Worm (Caenorhabditis elegans) whole organism, mixed stage, embryonic: Measurements from ENCODE around the gene C14C10.10.

Experiments used
- bed-3 ChIP-seq: fragments of 200-800 bp; sonication (Bioruptor generic); optimal IDR thresholded peaks from 3 replicates; lab custom pipeline; 2018; ENCODE audit warnings: mild to moderate bottlenecking, missing genetic modification characterization, moderate library complexity, missing compliant biosample characterization
- blmp-1 ChIP-seq: fragments of 150-350 bp; optimal IDR thresholded peaks from 2 replicates; lab custom pipeline; 2014; ENCODE audit warnings: missing biosample characterization, missing genetic modification characterization
- ceh-39 ChIP-seq: fragments of 150-350 bp; optimal IDR thresholded peaks from 2 replicates; lab custom pipeline; 2014; ENCODE audit warnings: missing biosample characterization, missing genetic modification characterization
- ceh-43 ChIP-seq: fragments of 200-800 bp; sonication (Bioruptor generic); optimal IDR thresholded peaks from 2 replicates; lab custom pipeline; 2018; ENCODE audit warnings: mild to moderate bottlenecking, missing genetic modification characterization, moderate library complexity, missing compliant biosample characterization
- ceh-83 ChIP-seq: fragments of 200-800 bp; sonication (Bioruptor generic); optimal IDR thresholded peaks from 2 replicates; lab custom pipeline; 2018; ENCODE audit warnings: mild to moderate bottlenecking, missing genetic modification characterization, missing compliant biosample characterization
- ces-1 ChIP-seq: fragments of 150-350 bp; optimal IDR thresholded peaks from 2 replicates; lab custom pipeline; 2014; ENCODE audit warnings: missing biosample characterization, missing genetic modification reagents, missing genetic modification characterization
- cnd-1 ChIP-seq: fragments of 200-800 bp; sonication (Bioruptor generic); optimal IDR thresholded peaks from 2 replicates; lab custom pipeline; 2018; ENCODE audit warnings: mild to moderate bottlenecking, missing genetic modification characterization, missing compliant biosample characterization
- drap-1 ChIP-seq: fragments of 200-800 bp; sonication (Bioruptor generic); optimal IDR thresholded peaks from 3 replicates; lab custom pipeline; 2018; ENCODE audit warnings: mild to moderate bottlenecking, missing genetic modification characterization, missing compliant biosample characterization
- elt-1 ChIP-seq: sonication (generic microtip); optimal IDR thresholded peaks from 2 replicates; lab custom pipeline; 2017; ENCODE audit warnings: missing genetic modification characterization, mild to moderate bottlenecking, missing compliant biosample characterization, antibody characterized with exemption, moderate library complexity, borderline replicate concordance; ENCODE audit not compliant: insufficient read depth
- elt-3 ChIP-seq: fragments of 150-350 bp; optimal IDR thresholded peaks from 2 replicates; lab custom pipeline; 2014; ENCODE audit warnings: missing biosample characterization, missing genetic modification characterization
- ham-2 ChIP-seq: fragments of 200-800 bp; sonication (Bioruptor generic); optimal IDR thresholded peaks from 2 replicates; lab custom pipeline; 2018; ENCODE audit warnings: mild to moderate bottlenecking, missing genetic modification characterization, missing compliant biosample characterization
- hlh-1 ChIP-seq: fragments of 150-350 bp; optimal IDR thresholded peaks from 2 replicates; lab custom pipeline; 2014; ENCODE audit warnings: missing biosample characterization, missing genetic modification reagents, missing genetic modification characterization
- lin-13 ChIP-seq: fragments of 150-350 bp; optimal IDR thresholded peaks from 2 replicates; lab custom pipeline; 2014; ENCODE audit warnings: missing biosample characterization, missing genetic modification characterization
- lin-32 ChIP-seq: fragments of 200-800 bp; sonication (Bioruptor generic); optimal IDR thresholded peaks from 2 replicates; lab custom pipeline; 2018; ENCODE audit warnings: mild to moderate bottlenecking, missing genetic modification characterization, missing compliant biosample characterization
- lsy-2 ChIP-seq: fragments of 150-350 bp; optimal IDR thresholded peaks from 2 replicates; lab custom pipeline; 2014; ENCODE audit warnings: missing biosample characterization, missing genetic modification characterization
- mab-5 ChIP-seq: fragments of 150-350 bp; optimal IDR thresholded peaks from 2 replicates; lab custom pipeline; 2014; ENCODE audit warnings: missing biosample characterization, missing genetic modification characterization
- mep-1 ChIP-seq: fragments of 150-350 bp; optimal IDR thresholded peaks from 2 replicates; lab custom pipeline; 2017; ENCODE audit warnings: missing biosample characterization, missing genetic modification reagents, missing genetic modification characterization, inconsistent platforms
- mls-2 ChIP-seq: sonication (generic microtip); optimal IDR thresholded peaks from 2 replicates; lab custom pipeline; 2016; ENCODE audit warnings: mild to moderate bottlenecking, missing genetic modification characterization, moderate library complexity, missing compliant biosample characterization
- nhr-12 ChIP-seq: fragments of 150-350 bp; optimal IDR thresholded peaks from 2 replicates; lab custom pipeline; 2014; ENCODE audit warnings: missing biosample characterization, missing genetic modification characterization
- nhr-2 ChIP-seq: fragments of 150-350 bp; optimal IDR thresholded peaks from 2 replicates; lab custom pipeline; 2014; ENCODE audit warnings: missing biosample characterization, missing genetic modification characterization
- nhr-237 ChIP-seq: fragments of 150-350 bp; optimal IDR thresholded peaks from 2 replicates; lab custom pipeline; 2014; ENCODE audit warnings: missing biosample characterization, missing genetic modification characterization
- nhr-28 ChIP-seq: fragments of 150-350 bp; optimal IDR thresholded peaks from 2 replicates; lab custom pipeline; 2014; ENCODE audit warnings: missing biosample characterization, missing genetic modification characterization
- nhr-76 ChIP-seq: sonication (generic microtip); optimal IDR thresholded peaks from 2 replicates; lab custom pipeline; 2017; ENCODE audit warnings: missing biosample characterization, missing genetic modification characterization
- pha-4 ChIP-seq: fragments of 150-350 bp; optimal IDR thresholded peaks from 2 replicates; lab custom pipeline; 2018; ENCODE audit warnings: missing biosample characterization, missing genetic modification reagents, missing genetic modification characterization
- sem-2 ChIP-seq: fragments of 200-800 bp; sonication (Bioruptor generic); optimal IDR thresholded peaks from 2 replicates; lab custom pipeline; 2018; ENCODE audit warnings: mild to moderate bottlenecking, missing genetic modification characterization, missing compliant biosample characterization
- snpc-4 ChIP-seq: fragments of 150-350 bp; optimal IDR thresholded peaks from 2 replicates; lab custom pipeline; 2014; ENCODE audit warnings: missing biosample characterization, missing genetic modification characterization
- sptf-1 ChIP-seq: sonication (generic microtip); optimal IDR thresholded peaks from 2 replicates; lab custom pipeline; 2017; ENCODE audit warnings: mild to moderate bottlenecking, missing genetic modification characterization, moderate library complexity, missing compliant biosample characterization
- tbx-8 ChIP-seq: fragments of 200-800 bp; sonication (Bioruptor generic); optimal IDR thresholded peaks from 2 replicates; lab custom pipeline; 2018; ENCODE audit warnings: mild to moderate bottlenecking, missing genetic modification characterization, moderate library complexity, missing compliant biosample characterization
- unc-39 ChIP-seq: fragments of 150-350 bp; optimal IDR thresholded peaks from 2 replicates; lab custom pipeline; 2014; ENCODE audit warnings: missing biosample characterization, missing genetic modification characterization
- unc-62 ChIP-seq: fragments of 150-350 bp; optimal IDR thresholded peaks from 2 replicates; lab custom pipeline; 2014; ENCODE audit warnings: missing biosample characterization, missing genetic modification reagents, missing genetic modification characterization

Gene C14C10.10

DNA sequence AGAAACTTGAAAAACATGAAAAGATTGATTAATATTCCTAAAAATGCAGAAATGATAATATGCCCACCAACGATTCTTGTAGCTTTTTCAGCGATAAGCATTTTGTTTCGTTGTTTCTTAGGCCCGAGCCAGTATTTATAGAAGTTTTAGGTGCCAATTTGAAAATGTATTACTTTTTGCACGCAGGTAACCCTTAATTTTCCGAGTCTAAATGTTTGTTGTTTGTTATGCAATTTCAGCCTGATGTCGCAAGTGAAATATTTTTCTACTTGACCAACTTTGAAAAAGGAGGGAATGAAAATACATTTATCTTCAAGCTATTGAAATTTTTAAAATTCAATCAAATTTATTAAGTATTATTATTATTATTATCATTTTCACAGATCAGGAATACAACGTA, 33.1 kb upstream of the C14C10.10 start, which contains the start of gene srx-113:
Gene srx-113 (minus strand): TSS at position 101 of the 400 bp plus-strand sequence.
- TF ChIP-seq mep-1 (tag; lab: Kevin White, UChicago): no peak
- TF ChIP-seq mab-5 (tag; lab: Kevin White, UChicago): no peak
- TF ChIP-seq unc-62 (GFP tag; lab: Kevin White, UChicago): no peak
- TF ChIP-seq tbx-8 (GFP tag; lab: Kevin White, UChicago): no peak
- TF ChIP-seq blmp-1 (tag; lab: Kevin White, UChicago): no peak
- TF ChIP-seq lsy-2 (tag; lab: Kevin White, UChicago): no peak
- TF ChIP-seq bed-3 (GFP tag; lab: Kevin White, UChicago): no peak
- TF ChIP-seq sem-2 (GFP tag; lab: Kevin White, UChicago): no peak
- TF ChIP-seq nhr-2 (tag; lab: Kevin White, UChicago): no peak
- TF ChIP-seq hlh-1: no peak
- no peak for TF ChIP-seq drap-1
- TF ChIP-seq snpc-4 (tag; lab: Kevin White, UChicago): no peak
- no peak for TF ChIP-seq ceh-83 (GFP tag; lab: Kevin White, UChicago)
- TF ChIP-seq ceh-43 (GFP tag; lab: Kevin White, UChicago): no peak
- TF ChIP-seq nhr-12 (tag; lab: Kevin White, UChicago): no peak
- no peak for TF ChIP-seq lin-13
- no peak for TF ChIP-seq mls-2 (tag; lab: Kevin White, UChicago)
- no peak for TF ChIP-seq cnd-1
- no peak for TF ChIP-seq ces-1
- TF ChIP-seq nhr-28 (tag; lab: Kevin White, UChicago): no peak
- TF ChIP-seq, all 35 proteins: peak for 0

DNA sequence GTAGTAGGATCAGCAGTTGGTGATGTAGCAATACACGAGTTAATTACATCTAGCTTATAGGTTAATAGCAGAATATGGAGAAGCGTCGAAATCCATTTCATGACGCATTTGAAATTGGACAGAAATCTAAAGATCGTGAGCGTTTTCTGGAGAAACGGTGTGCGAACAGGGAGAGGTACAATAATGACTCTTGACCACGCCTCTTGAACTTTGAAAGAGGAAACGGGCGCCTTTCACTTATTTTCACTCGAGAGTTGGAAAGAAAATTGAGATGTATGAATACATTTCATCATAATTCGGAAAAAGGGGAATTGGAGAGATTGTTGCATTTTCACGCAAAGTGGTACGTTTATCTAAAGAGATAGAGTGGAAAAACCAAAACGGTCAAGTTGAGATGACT, 30.8 kb upstream of the C14C10.10 start, which contains the start of gene F56H9.6:
Gene F56H9.6 (minus strand): TSS at position 101 of the 400 bp plus-strand sequence.
- TF ChIP-seq lin-13 (no peak), nhr-12 (tag; lab: Kevin White, UChicago) (no peak), ceh-83 (GFP tag; lab: Kevin White, UChicago) (no peak), mls-2 (tag; lab: Kevin White, UChicago) (no peak), lsy-2 (tag; lab: Kevin White, UChicago) (no peak), tbx-8 (GFP tag; lab: Kevin White, UChicago) (no peak), ceh-39 (no peak), nhr-237 (no peak), nhr-76 (tag; lab: Kevin White, UChicago) (no peak), unc-39 (no peak), sptf-1 (tag; lab: Kevin White, UChicago) (no peak), lin-32 (GFP tag; lab: Kevin White, UChicago) (no peak), elt-3 (tag; lab: Kevin White, UChicago) (no peak), cnd-1 (no peak)

DNA sequence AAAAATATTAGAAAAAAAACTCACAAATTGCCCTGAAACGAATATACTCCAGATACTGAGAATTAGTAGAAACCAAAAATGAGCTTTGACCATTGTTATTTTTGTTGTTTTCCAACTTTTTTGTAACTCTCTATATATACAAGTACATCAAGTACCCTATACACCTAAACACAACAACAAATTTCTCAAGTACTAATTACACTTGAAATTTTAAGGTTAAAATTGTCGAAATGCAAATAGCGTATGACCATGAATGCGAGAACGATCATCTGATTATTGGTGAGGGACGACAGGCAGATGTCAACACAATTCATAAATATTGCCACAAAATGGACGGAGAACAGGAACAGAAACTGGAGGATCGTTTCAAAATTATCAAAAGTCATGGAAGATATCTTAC, 25.4 kb upstream of the C14C10.10 start, which contains the start of gene F56H9.9:
Gene F56H9.9 (minus strand): TSS at position 101 of the 400 bp plus-strand sequence.
- TF ChIP-seq hlh-1 (no peak), mep-1 (tag; lab: Kevin White, UChicago) (no peak), ces-1 (no peak)

DNA sequence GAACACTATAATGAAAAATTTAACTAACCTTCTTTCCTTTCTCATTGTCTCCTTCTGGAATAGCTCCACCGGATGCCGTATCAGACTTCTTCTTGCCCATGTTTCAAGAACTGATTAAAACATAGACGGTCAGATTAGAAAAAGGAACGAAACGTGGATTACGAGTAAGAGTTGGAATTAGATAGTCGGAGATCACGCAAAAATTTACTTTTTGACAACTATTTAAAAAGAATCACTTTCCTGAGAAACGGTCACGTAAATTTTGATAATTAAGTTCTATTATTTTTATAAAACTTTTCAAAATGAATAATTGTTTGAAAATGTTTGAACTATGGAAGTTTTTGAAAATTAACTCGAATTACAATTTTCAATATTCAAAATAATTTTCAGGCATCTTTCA, 13.2 kb upstream of the C14C10.10 start, which contains the start of gene cyc-2.2:
Gene cyc-2.2 (minus strand): TSS at position 101 of the 400 bp plus-strand sequence.
- TF ChIP-seq lin-32 (GFP tag; lab: Kevin White, UChicago) (no peak), lsy-2 (tag; lab: Kevin White, UChicago) (no peak), blmp-1 (tag; lab: Kevin White, UChicago) (no peak), mls-2 (tag; lab: Kevin White, UChicago) (no peak), hlh-1 (no peak), ceh-83 (GFP tag; lab: Kevin White, UChicago) (no peak), ces-1 (no peak), tbx-8 (GFP tag; lab: Kevin White, UChicago) (no peak), nhr-28 (tag; lab: Kevin White, UChicago) (no peak), bed-3 (GFP tag; lab: Kevin White, UChicago) (no peak), snpc-4 (tag; lab: Kevin White, UChicago) (no peak), sem-2 (GFP tag; lab: Kevin White, UChicago) (no peak), sptf-1 (tag; lab: Kevin White, UChicago) (no peak), nhr-76 (tag; lab: Kevin White, UChicago) (no peak), ham-2 (GFP tag; lab: Kevin White, UChicago) (no peak), drap-1 (no peak), pha-4 (tag; lab: Kevin White, UChicago) (no peak), lin-13 (no peak), elt-1 (tag; lab: Kevin White, UChicago) (no peak)

ce11 chrV:12611029-12611428, 12.1 kb upstream of the C14C10.10 start, which contains the start of gene cubn-1:
Gene cubn-1, plus strand, starts transcription at chrV:12611329.
- no peak for TF ChIP-seq ham-2 (GFP tag; lab: Kevin White, UChicago)
- no peak for TF ChIP-seq ceh-39
- no peak for TF ChIP-seq mep-1 (tag; lab: Kevin White, UChicago)
- no peak for TF ChIP-seq elt-3 (tag; lab: Kevin White, UChicago)
- no peak for TF ChIP-seq ceh-83 (GFP tag; lab: Kevin White, UChicago)
- no peak for TF ChIP-seq pha-4 (tag; lab: Kevin White, UChicago)
- TF ChIP-seq unc-39: no peak
